Worm (Caenorhabditis elegans) whole organism, L4 larva: Measurements from ENCODE around the gene F13H6.5.

ENCODE experiments used
- dpl-1 ChIP-seq: fragments of 150-350 bp; optimal IDR thresholded peaks from 2 replicates; lab custom pipeline; 2014; ENCODE audit warnings: missing biosample characterization, missing genetic modification reagents, missing genetic modification characterization
- egl-27 ChIP-seq: sonication (generic microtip); optimal IDR thresholded peaks from 3 replicates; lab custom pipeline; 2017; ENCODE audit warnings: missing biosample characterization, missing genetic modification reagents, missing genetic modification characterization
- lin-1 ChIP-seq: fragments of 200-800 bp; sonication (Bioruptor generic); IDR thresholded peaks from 2 replicates; pipeline ENCODE4 v1.3.6; 2022; ENCODE audit warnings: missing genetic modification reagents, missing genetic modification characterization, missing compliant biosample characterization
- lin-13 ChIP-seq: fragments of 150-350 bp; optimal IDR thresholded peaks from 2 replicates; lab custom pipeline; 2014; ENCODE audit warnings: missing biosample characterization, missing genetic modification reagents, missing genetic modification characterization
- lsy-2 ChIP-seq, 2 experiments: fragments of 150-350 bp in 1 of 2; sonication (generic microtip) in 1 of 2; optimal IDR thresholded peaks; 2 replicates each; lab custom pipeline; 2014 to 2017; ENCODE audit warnings: missing biosample characterization in 2 of 2, missing genetic modification characterization in 2 of 2
- nhr-237 ChIP-seq: sonication (generic microtip); optimal IDR thresholded peaks from 2 replicates; lab custom pipeline; 2017; ENCODE audit warnings: missing biosample characterization, missing genetic modification characterization
- pha-4 ChIP-seq, 2 experiments: fragments of 150-350 bp in 1 of 2; fragments of 200-800 bp in 1 of 2; sonication (Bioruptor generic) in 1 of 2; IDR thresholded peaks in 1 of 2; optimal IDR thresholded peaks in 1 of 2; 2 replicates each; pipeline versions ENCODE4 v1.3.6 to Lab custom; 2014 to 2022; ENCODE audit warnings: missing genetic modification characterization in 2 of 2, missing genetic modification reagents in 2 of 2, missing biosample characterization in 1 of 2, missing compliant biosample characterization in 1 of 2
- saeg-2 ChIP-seq: fragments of 200-800 bp; sonication (Bioruptor generic); IDR thresholded peaks from 2 replicates; pipeline ENCODE4 v1.3.6; 2022; ENCODE audit warnings: missing genetic modification reagents, missing genetic modification characterization, missing compliant biosample characterization
- snpc-1.2 ChIP-seq: fragments of 200-800 bp; sonication (Bioruptor generic); IDR thresholded peaks from 2 replicates; pipeline ENCODE4 v1.3.6; 2022; ENCODE audit warnings: missing genetic modification reagents, missing genetic modification characterization, missing compliant biosample characterization
- unc-39 ChIP-seq: sonication (generic microtip); optimal IDR thresholded peaks from 2 replicates; lab custom pipeline; 2017; ENCODE audit warnings: missing biosample characterization, missing genetic modification characterization
- zag-1 ChIP-seq: fragments of 150-350 bp; optimal IDR thresholded peaks from 2 replicates; lab custom pipeline; 2014; ENCODE audit warnings: missing biosample characterization, missing genetic modification characterization

- TF ChIP-seq lin-1 (GFP tag; lab: Robert Waterston, UW), result no peak
- TF ChIP-seq nhr-237, result no peak
- TF ChIP-seq unc-39 (tag; lab: Kevin White, UChicago), result no peak
- no peak for TF ChIP-seq saeg-2
- no peak for TF ChIP-seq egl-27 (tag; lab: Kevin White, UChicago)
- TF ChIP-seq lin-13 (GFP tag; lab: Kevin White, UChicago), result no peak
- no peak for TF ChIP-seq snpc-1.2 (GFP tag; lab: Robert Waterston, UW)
- TF ChIP-seq pha-4 (GFP tag; IDR thresholded peaks at IDR 0.05; lab: Robert Waterston, UW), result no peak
- no peak for TF ChIP-seq pha-4 (tag; optimal IDR thresholded peaks at IDR 0.05; lab: Kevin White, UChicago)
- no peak for TF ChIP-seq zag-1 (tag; lab: Kevin White, UChicago)
- TF ChIP-seq lsy-2 (tag; optimal IDR thresholded peaks at IDR 0.05; lab: Kevin White, UChicago), result no peak
- no peak for TF ChIP-seq dpl-1 (GFP tag; lab: Kevin White, UChicago)
Observed at ce11 chrV:6352350-6352749, 22.4 kb downstream of the F13H6.5 start.
